Worm (Caenorhabditis elegans) whole organism, young adult: Measurements from ENCODE around the gene grwd-1.

Experiments
- B0035.1 ChIP-seq: sonication (generic microtip); optimal IDR thresholded peaks from 2 replicates; lab custom pipeline; 2016; ENCODE audit warnings: missing genetic modification characterization, mild to moderate bottlenecking, missing compliant biosample characterization, missing genotype, missing genetic modification reagents
- D2030.7 ChIP-seq: fragments of 200-800 bp; sonication (Bioruptor generic); IDR thresholded peaks from 2 replicates; pipeline ENCODE4 v1.3.6; 2022; ENCODE audit warnings: missing genetic modification reagents, missing genetic modification characterization, missing compliant biosample characterization
- F33H1.4 ChIP-seq: fragments of 200-800 bp; sonication (Bioruptor generic); IDR thresholded peaks from 2 replicates; pipeline ENCODE4 v1.3.6; 2022; ENCODE audit warnings: missing genetic modification reagents, missing genetic modification characterization, missing compliant biosample characterization
- F57C9.4 ChIP-seq: sonication (generic microtip); optimal IDR thresholded peaks from 2 replicates; lab custom pipeline; 2017; ENCODE audit warnings: mild to moderate bottlenecking, missing genetic modification characterization, missing compliant biosample characterization
- K12H6.12 ChIP-seq: fragments of 200-800 bp; sonication (Bioruptor generic); optimal IDR thresholded peaks from 2 replicates; lab custom pipeline; 2018; ENCODE audit warnings: mild to moderate bottlenecking, missing genetic modification characterization, missing compliant biosample characterization
- Y53G8AR.9 ChIP-seq: fragments of 200-800 bp; sonication (Bioruptor generic); conservative IDR thresholded peaks from 2 replicates; pipeline ENCODE4 v1.3.6; 2022; ENCODE audit warnings: missing genetic modification reagents, missing genetic modification characterization, missing compliant biosample characterization
- Y79H2A.3 ChIP-seq: fragments of 200-800 bp; sonication (Bioruptor generic); conservative IDR thresholded peaks from 2 replicates; pipeline ENCODE4 v1.3.6; 2022; ENCODE audit warnings: missing genetic modification reagents, missing genetic modification characterization, missing compliant biosample characterization
- athp-1 ChIP-seq: sonication (generic microtip); optimal IDR thresholded peaks from 2 replicates; lab custom pipeline; 2017; ENCODE audit warnings: mild to moderate bottlenecking, missing genetic modification characterization, missing compliant biosample characterization
- attf-3 ChIP-seq: fragments of 200-800 bp; sonication (Bioruptor generic); conservative IDR thresholded peaks from 2 replicates; pipeline ENCODE4 v1.3.6; 2022; ENCODE audit warnings: missing genetic modification reagents, missing genetic modification characterization, missing compliant biosample characterization
- attf-5 ChIP-seq: fragments of 200-800 bp; sonication (Bioruptor generic); optimal IDR thresholded peaks from 2 replicates; lab custom pipeline; 2018; ENCODE audit warnings: mild to moderate bottlenecking, missing genetic modification characterization, missing compliant biosample characterization
- cebp-2 ChIP-seq: fragments of 200-800 bp; sonication (Bioruptor generic); IDR thresholded peaks from 2 replicates; pipeline ENCODE4 v1.3.6; 2022; ENCODE audit warnings: missing genetic modification characterization, missing compliant biosample characterization
- ceh-100 ChIP-seq: fragments of 200-800 bp; sonication (Bioruptor generic); IDR thresholded peaks from 2 replicates; pipeline ENCODE4 v1.3.6; 2022; ENCODE audit warnings: missing genetic modification reagents, missing genetic modification characterization, missing compliant biosample characterization
- ceh-58 ChIP-seq: fragments of 200-800 bp; sonication (Bioruptor generic); IDR thresholded peaks from 2 replicates; pipeline ENCODE4 v1.3.6; 2022; ENCODE audit warnings: missing genetic modification characterization, missing compliant biosample characterization
- ceh-79 ChIP-seq: sonication (generic microtip); optimal IDR thresholded peaks from 2 replicates; lab custom pipeline; 2017; ENCODE audit warnings: mild to moderate bottlenecking, missing genetic modification characterization, missing compliant biosample characterization
- ceh-91 ChIP-seq: fragments of 200-800 bp; sonication (Bioruptor generic); IDR thresholded peaks from 2 replicates; pipeline ENCODE4 v1.3.6; 2022; ENCODE audit warnings: missing genetic modification reagents, missing genetic modification characterization, missing compliant biosample characterization
- chd-7 ChIP-seq: sonication (generic microtip); optimal IDR thresholded peaks from 2 replicates; lab custom pipeline; 2016; ENCODE audit warnings: mild to moderate bottlenecking, missing genetic modification characterization, moderate library complexity, missing compliant biosample characterization
- dox-1 ChIP-seq: fragments of 200-800 bp; sonication (Bioruptor generic); IDR thresholded peaks from 2 replicates; pipeline ENCODE4 v1.3.6; 2022; ENCODE audit warnings: missing genetic modification reagents, missing genetic modification characterization, missing compliant biosample characterization
- efl-1 ChIP-seq: fragments of 150-350 bp; optimal IDR thresholded peaks from 2 replicates; lab custom pipeline; 2014; ENCODE audit warnings: missing biosample characterization, missing genetic modification reagents, missing genetic modification characterization
- egl-44 ChIP-seq: fragments of 200-800 bp; sonication (Bioruptor generic); IDR thresholded peaks from 2 replicates; pipeline ENCODE4 v1.3.6; 2022; ENCODE audit warnings: missing genetic modification reagents, missing genetic modification characterization, missing compliant biosample characterization
- hlh-26 ChIP-seq: fragments of 200-800 bp; sonication (Bioruptor generic); conservative IDR thresholded peaks from 2 replicates; pipeline ENCODE4 v1.3.6; 2022; ENCODE audit warnings: missing genetic modification reagents, missing genetic modification characterization, missing compliant biosample characterization
- hmg-1.2 ChIP-seq: fragments of 200-800 bp; sonication (Bioruptor generic); IDR thresholded peaks from 2 replicates; pipeline ENCODE4 v1.3.6; 2022; ENCODE audit warnings: missing genetic modification reagents, missing genetic modification characterization, missing compliant biosample characterization
- hmg-20 ChIP-seq: fragments of 200-800 bp; sonication (Bioruptor generic); IDR thresholded peaks from 2 replicates; pipeline ENCODE4 v1.3.6; 2022; ENCODE audit warnings: missing genetic modification reagents, missing genetic modification characterization, missing compliant biosample characterization
- let-526 ChIP-seq: fragments of 200-800 bp; sonication (Bioruptor generic); IDR thresholded peaks from 2 replicates; pipeline ENCODE4 v1.3.6; 2022; ENCODE audit warnings: missing genetic modification reagents, missing genetic modification characterization, missing compliant biosample characterization
- lin-26 ChIP-seq: fragments of 200-800 bp; sonication (Bioruptor generic); IDR thresholded peaks from 2 replicates; pipeline ENCODE4 v1.3.6; 2022; ENCODE audit warnings: missing genetic modification reagents, missing genetic modification characterization, missing compliant biosample characterization
- lin-35 ChIP-seq, 3 experiments: fragments of 150-350 bp in 2 of 3; sonication (generic microtip) in 1 of 3; optimal IDR thresholded peaks; 2 replicates each; lab custom pipeline; 2014 to 2018; ENCODE audit warnings: missing biosample characterization in 3 of 3, missing genetic modification characterization in 3 of 3, missing genetic modification reagents in 3 of 3
- lin-40 ChIP-seq: sonication (generic microtip); optimal IDR thresholded peaks from 2 replicates; lab custom pipeline; 2016; ENCODE audit warnings: missing genetic modification characterization, mild to moderate bottlenecking, missing compliant biosample characterization, missing genotype, missing genetic modification reagents
- lin-54 ChIP-seq: fragments of 200-800 bp; sonication (Bioruptor generic); optimal IDR thresholded peaks from 2 replicates; lab custom pipeline; 2018; ENCODE audit warnings: mild to moderate bottlenecking, missing genetic modification characterization, missing compliant biosample characterization
- lir-1 ChIP-seq: fragments of 200-800 bp; sonication (Bioruptor generic); conservative IDR thresholded peaks from 2 replicates; pipeline ENCODE4 v1.3.6; 2022; ENCODE audit warnings: missing genetic modification reagents, missing genetic modification characterization, missing compliant biosample characterization
- lsl-1 ChIP-seq: fragments of 200-800 bp; sonication (Bioruptor generic); optimal IDR thresholded peaks from 2 replicates; lab custom pipeline; 2018; ENCODE audit warnings: mild to moderate bottlenecking, missing genetic modification characterization, moderate library complexity, missing compliant biosample characterization
- lsy-27 ChIP-seq: sonication (generic microtip); optimal IDR thresholded peaks from 2 replicates; lab custom pipeline; 2017; ENCODE audit warnings: missing genetic modification characterization, mild to moderate bottlenecking, missing compliant biosample characterization, antibody characterized with exemption, missing genotype, borderline replicate concordance; ENCODE audit not compliant: insufficient read depth
- madf-3 ChIP-seq: fragments of 200-800 bp; sonication (Bioruptor generic); IDR thresholded peaks from 2 replicates; pipeline ENCODE4 v1.3.6; 2022; ENCODE audit warnings: missing genetic modification reagents, missing genetic modification characterization, missing compliant biosample characterization
- mcd-1 ChIP-seq: fragments of 200-800 bp; sonication (Bioruptor generic); IDR thresholded peaks from 2 replicates; pipeline ENCODE4 v1.3.6; 2022; ENCODE audit warnings: missing genetic modification reagents, missing genetic modification characterization, missing compliant biosample characterization
- mel-28 ChIP-seq: sonication (generic microtip); optimal IDR thresholded peaks from 2 replicates; lab custom pipeline; 2016; ENCODE audit warnings: borderline replicate concordance, mild to moderate bottlenecking, missing genetic modification characterization, missing compliant biosample characterization
- mes-4 ChIP-seq: sonication (generic microtip); optimal IDR thresholded peaks from 2 replicates; lab custom pipeline; 2016; ENCODE audit warnings: missing genotype, missing genetic modification characterization, missing compliant biosample characterization
- nfya-1 ChIP-seq: sonication (generic microtip); optimal IDR thresholded peaks from 2 replicates; lab custom pipeline; 2017; ENCODE audit warnings: antibody characterized with exemption, missing compliant biosample characterization, missing genetic modification characterization, borderline replicate concordance; ENCODE audit not compliant: insufficient read depth
- nhr-120 ChIP-seq: fragments of 200-800 bp; sonication (Bioruptor generic); IDR thresholded peaks from 2 replicates; pipeline ENCODE4 v1.3.6; 2022; ENCODE audit warnings: missing genetic modification characterization, missing compliant biosample characterization
- nhr-27 ChIP-seq: fragments of 200-800 bp; sonication (Bioruptor generic); optimal IDR thresholded peaks from 2 replicates; lab custom pipeline; 2018; ENCODE audit warnings: mild to moderate bottlenecking, missing genetic modification characterization, moderate library complexity, missing compliant biosample characterization
- pha-4 ChIP-seq: fragments of 150-350 bp; sonication (generic microtip); optimal IDR thresholded peaks from 2 replicates; lab custom pipeline; 2014; ENCODE audit warnings: missing biosample characterization, missing genetic modification reagents, missing genetic modification characterization
- snpc-4 ChIP-seq, 5 experiments: fragments of 150-350 bp in 1 of 5; sonication (generic microtip) in 4 of 5; optimal IDR thresholded peaks; 2 replicates each; lab custom pipeline; 2014 to 2018; ENCODE audit warnings: missing genetic modification characterization in 5 of 5, missing biosample characterization in 3 of 5, antibody characterized with exemption in 2 of 5, mild to moderate bottlenecking in 2 of 5, missing compliant biosample characterization in 2 of 5, missing genotype in 2 of 5, moderate library complexity in 2 of 5, missing genetic modification reagents in 1 of 5
- tbp1 ChIP-seq: fragments of 200-800 bp; sonication (Bioruptor generic); optimal IDR thresholded peaks from 2 replicates; lab custom pipeline; 2018; ENCODE audit warnings: mild to moderate bottlenecking, missing genetic modification characterization, missing compliant biosample characterization
- tbx-9 ChIP-seq: sonication (generic microtip); optimal IDR thresholded peaks from 2 replicates; lab custom pipeline; 2016; ENCODE audit warnings: borderline replicate concordance, missing genetic modification characterization, inconsistent platforms, missing compliant biosample characterization
- zim-3 ChIP-seq: sonication (generic microtip); optimal IDR thresholded peaks from 2 replicates; lab custom pipeline; 2017; ENCODE audit warnings: mild to moderate bottlenecking, missing genetic modification characterization, moderate library complexity, missing compliant biosample characterization
- ztf-28 ChIP-seq: fragments of 200-800 bp; sonication (Bioruptor generic); IDR thresholded peaks from 2 replicates; pipeline ENCODE4 v1.3.6; 2022; ENCODE audit warnings: missing genetic modification reagents, missing genetic modification characterization, missing compliant biosample characterization
- ztf-3 ChIP-seq: fragments of 200-800 bp; sonication (Bioruptor generic); optimal IDR thresholded peaks from 2 replicates; lab custom pipeline; 2018; ENCODE audit warnings: mild to moderate bottlenecking, missing genetic modification characterization, missing compliant biosample characterization

The grwd-1 gene

DNA sequence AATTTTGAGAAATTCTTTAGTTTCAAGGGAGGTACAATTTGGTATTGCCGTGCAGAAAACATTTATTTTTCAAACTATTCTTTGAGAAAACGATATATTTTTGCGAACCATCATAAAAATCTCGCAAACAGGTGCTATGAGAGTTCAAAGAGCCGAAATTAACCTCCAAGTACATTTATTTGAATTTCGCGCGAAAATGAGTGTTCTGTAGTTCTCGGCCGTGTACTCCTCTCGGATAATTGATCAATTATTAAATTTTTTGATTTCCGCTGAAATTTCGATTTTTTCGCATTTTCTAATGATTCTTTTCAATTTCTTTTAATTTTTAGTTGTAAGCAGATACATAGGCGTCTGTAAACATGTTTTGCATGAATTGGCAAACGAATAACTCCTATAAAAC, 36.9 kb downstream of the grwd-1 start (continued):
- TF ChIP-seq lin-40 (no peak), Y53G8AR.9 (no peak), cebp-2 (no peak), hmg-1.2 (no peak), lir-1 (GFP tag; lab: Robert Waterston, UW) (no peak), egl-44 (GFP tag; lab: Robert Waterston, UW) (no peak), hlh-26 (no peak), F57C9.4 (tag; lab: Kevin White, UChicago) (no peak), ceh-58 (GFP tag; lab: Robert Waterston, UW) (no peak), nhr-27 (no peak), B0035.1 (tag; lab: Kevin White, UChicago) (no peak), ceh-91 (GFP tag; lab: Robert Waterston, UW) (no peak), D2030.7 (GFP tag; lab: Robert Waterston, UW) (no peak), K12H6.12 (tag; lab: Kevin White, UChicago) (no peak), Y79H2A.3 (no peak), lsl-1 (GFP tag; lab: Kevin White, UChicago) (no peak), lsy-27 (tag; lab: Kevin White, UChicago) (no peak), tbp1 (no peak), ztf-3 (GFP tag; lab: Kevin White, UChicago) (no peak), madf-3 (GFP tag; lab: Robert Waterston, UW) (no peak), tbx-9 (tag; lab: Kevin White, UChicago) (no peak), ceh-79 (tag; lab: Kevin White, UChicago) (no peak), athp-1 (no peak), nfya-1 (no peak), attf-3 (GFP tag; lab: Robert Waterston, UW) (0 out of 2 replicates have a peak, but pooled peaks have one; percentile 16), snpc-4 (GFP tag; optimal IDR thresholded peaks at IDR 0.05; lab: Kevin White, UChicago) (no peak), snpc-4 (tag; optimal IDR thresholded peaks at IDR 0.05; lab: Kevin White, UChicago) (no peak), let-526 (GFP tag; lab: Robert Waterston, UW) (no peak), zim-3 (tag; lab: Kevin White, UChicago) (no peak), pha-4 (tag; lab: Kevin White, UChicago) (no peak), ztf-28 (GFP tag; lab: Robert Waterston, UW) (no peak), F33H1.4 (GFP tag; lab: Robert Waterston, UW) (peak; percentile 37), chd-7 (tag; lab: Kevin White, UChicago) (no peak), mes-4 (no peak), mcd-1 (GFP tag; lab: Robert Waterston, UW) (0 out of 2 replicates have a peak, but pooled peaks have one; percentile 28), lin-26 (GFP tag; lab: Robert Waterston, UW) (no peak), hmg-20 (GFP tag; lab: Robert Waterston, UW) (no peak), mel-28 (no peak)

DNA sequence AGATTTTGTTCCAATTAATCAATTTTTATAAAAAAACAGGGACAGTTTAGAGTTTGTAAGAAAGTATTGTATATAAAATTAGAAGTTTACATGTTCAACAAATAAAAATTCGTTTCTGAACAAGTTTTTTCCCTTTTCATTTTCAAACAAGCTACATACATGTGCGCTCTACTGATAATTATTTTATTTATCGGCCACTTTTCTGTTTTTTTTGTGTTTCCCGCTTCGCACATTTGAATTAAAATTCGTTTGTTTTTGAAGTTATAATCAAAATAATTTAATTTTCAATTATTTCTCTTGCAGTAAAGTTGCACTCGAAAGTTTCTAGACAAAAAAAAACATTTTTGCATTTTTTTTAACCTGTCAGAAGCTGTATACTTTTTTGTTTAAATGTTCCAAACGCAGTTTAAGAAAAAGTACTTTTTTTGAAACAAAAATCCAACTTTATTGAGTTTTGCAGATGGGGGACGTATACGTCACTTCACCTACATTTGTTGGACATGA, 37.5 kb downstream of the grwd-1 start, which contains the start of gene hira-1:
Gene hira-1, plus strand, starts transcription at position 454 of the 504 bp plus-strand sequence.
- TF ChIP-seq ceh-100 (GFP tag; lab: Robert Waterston, UW) (no peak), lin-54 (GFP tag; lab: Kevin White, UChicago) (peak; percentile 37), mcd-1 (GFP tag; lab: Robert Waterston, UW) (peak; percentile 50; the same call in 1 of the 2 replicates), attf-5 (GFP tag; lab: Kevin White, UChicago) (peak; percentile 17), lin-35 (GFP tag; optimal IDR thresholded peaks at IDR 0.05; lab: Kevin White, UChicago) (peak in 1 of 3 experiments; percentile 42), efl-1 (GFP tag; lab: Kevin White, UChicago) (peak; percentile 60), dox-1 (GFP tag; lab: Robert Waterston, UW) (no peak), nhr-120 (GFP tag; lab: Robert Waterston, UW) (no peak)
